Worm (Caenorhabditis elegans) whole organism, dauer: ENCODE results near the gene srp-3.

Source experiments
- unc-62 ChIP-seq: sonication (generic microtip); optimal IDR thresholded peaks from 2 replicates; lab custom pipeline; 2017; ENCODE audit warnings: missing biosample characterization, missing genetic modification reagents, missing genetic modification characterization

The srp-3 gene

DNA sequence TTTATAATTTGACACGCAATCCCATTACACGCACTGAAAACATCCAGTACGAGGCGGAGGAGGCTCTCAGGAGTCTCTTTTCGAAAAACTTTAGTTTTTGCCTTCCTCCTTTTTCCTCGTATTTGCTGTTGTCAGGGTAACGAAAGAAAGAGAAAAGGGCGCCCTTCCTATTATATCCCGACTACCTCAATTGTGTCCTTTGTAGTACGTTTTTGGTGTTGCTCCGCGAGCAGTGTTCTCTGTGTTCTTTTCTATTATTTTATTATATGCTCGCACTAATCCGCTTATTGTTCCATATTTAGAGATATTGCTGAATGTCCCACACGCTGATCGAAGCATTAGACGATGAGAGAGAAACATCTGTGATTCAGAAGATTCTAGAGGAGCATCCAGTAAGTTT, 13.2 kb upstream of the srp-3 start, which contains the start of gene nphp-2:
Gene nphp-2 (plus strand): TSS at position 301 of the 400 bp plus-strand sequence.
- TF ChIP-seq unc-62 (GFP tag; lab: Kevin White, UChicago): no peak

DNA sequence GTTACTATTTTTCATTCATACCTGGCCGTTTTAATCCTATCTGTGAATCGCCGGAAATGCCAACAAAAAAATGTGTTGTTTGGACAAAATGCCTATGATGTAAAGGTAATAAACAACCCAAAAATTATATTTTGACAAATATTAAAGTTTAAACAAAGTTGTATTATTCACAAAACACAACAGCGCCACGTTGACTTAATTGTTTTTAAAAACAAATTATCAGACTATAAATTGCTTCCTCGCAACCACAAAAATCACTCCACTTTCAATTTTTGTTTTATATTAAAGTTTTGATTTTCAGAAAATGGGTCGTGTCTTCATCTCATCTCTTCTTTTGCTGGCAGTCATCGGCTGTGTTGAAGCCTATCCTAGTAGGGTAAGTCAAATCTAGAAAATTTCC, 1.3 kb upstream of the srp-3 start, which contains the start of gene Y32G9A.5:
Gene Y32G9A.5 (plus strand): TSS at position 301 of the 400 bp plus-strand sequence.
- TF ChIP-seq unc-62 (GFP tag; lab: Kevin White, UChicago): no peak

ce11 chrV:1911102-1911501, 2.5 kb downstream of the srp-3 start, which contains the start of gene Y32G9A.3:
Gene Y32G9A.3 (plus strand): TSS chrV:1911402.
- TF ChIP-seq unc-62 (GFP tag; lab: Kevin White, UChicago): no peak

DNA sequence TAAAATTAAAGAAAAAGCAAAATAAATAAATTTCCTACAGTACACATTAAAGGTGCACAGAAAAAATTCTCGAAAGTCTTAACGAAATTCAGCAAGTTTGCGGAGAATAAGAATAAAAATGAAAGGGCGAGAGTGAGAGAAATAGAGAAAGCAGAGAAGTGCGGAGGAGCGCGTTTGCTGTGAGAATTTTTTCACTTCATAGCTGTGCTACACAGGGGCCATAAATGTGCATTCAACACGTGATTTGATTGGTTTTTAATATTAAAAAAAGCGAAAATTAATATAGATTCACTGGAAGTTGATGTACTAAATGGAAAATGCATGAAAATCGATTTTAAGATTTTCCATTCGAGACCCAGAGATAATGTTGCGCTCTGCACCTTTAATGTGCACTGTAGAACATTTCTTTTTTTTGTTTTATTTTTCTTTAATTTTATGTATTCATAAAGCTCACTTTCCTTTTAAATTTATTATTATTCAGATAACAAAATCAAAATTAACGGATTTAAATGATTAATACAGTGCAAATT, 9.5 kb downstream of the srp-3 start, which contains the start of gene Y32G9A.2:
Gene Y32G9A.2 (plus strand): TSS at position 480 of the 530 bp plus-strand sequence.
- no peak for TF ChIP-seq unc-62 (GFP tag; lab: Kevin White, UChicago)

DNA sequence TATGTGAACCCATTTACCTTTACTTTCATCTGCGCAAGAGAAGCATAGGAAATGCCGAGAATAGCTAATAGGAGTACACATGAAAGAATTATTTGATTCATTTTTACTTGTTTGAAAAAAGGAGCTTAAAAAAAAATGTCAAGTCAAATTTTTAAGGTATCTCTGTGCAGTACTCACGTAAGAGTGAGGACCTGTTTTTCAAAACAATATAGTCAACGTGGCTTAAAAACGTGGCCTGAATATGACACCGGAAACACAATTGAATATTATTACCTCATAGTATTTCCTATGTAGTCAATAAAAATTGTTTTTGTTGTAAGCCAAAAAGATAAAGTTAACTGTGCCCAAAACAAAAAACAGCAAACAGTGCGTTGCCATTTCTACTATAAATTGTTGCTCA, 11.5 kb downstream of the srp-3 start, which contains the start of gene Y32G9A.12:
Gene Y32G9A.12 (minus strand): TSS at position 101 of the 400 bp plus-strand sequence.
- TF ChIP-seq unc-62 (GFP tag; lab: Kevin White, UChicago): no peak

- no peak for TF ChIP-seq unc-62 (GFP tag; lab: Kevin White, UChicago)
Measured at ce11 chrV:1921321-1921720, 12.7 kb downstream of the srp-3 start, which contains the start of gene gst-37. Gene gst-37 (plus strand): TSS chrV:1921621.

ce11 chrV:1925487-1925886, 16.8 kb downstream of the srp-3 start, which contains the start of gene T06A1.1:
Gene T06A1.1 (minus strand): TSS chrV:1925587.
- no peak for TF ChIP-seq unc-62 (GFP tag; lab: Kevin White, UChicago)

DNA sequence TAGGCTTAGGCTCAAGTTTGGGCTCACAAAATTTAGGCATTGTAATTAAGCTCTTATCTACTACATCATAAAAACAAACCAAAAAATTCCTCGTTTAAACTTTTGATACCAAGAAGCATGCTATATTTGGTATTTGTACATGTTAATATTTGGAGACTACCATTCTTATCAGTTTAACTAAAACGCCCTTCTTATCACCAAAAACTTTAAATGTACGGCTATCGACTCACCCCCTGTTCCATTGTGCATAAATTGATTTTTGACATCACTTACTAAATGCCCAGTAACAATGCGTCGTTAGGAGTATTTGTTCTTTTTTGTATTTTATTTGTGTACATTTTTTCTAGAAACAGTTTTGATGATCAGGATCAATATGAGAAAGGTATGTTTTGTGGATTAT, 18.4 kb downstream of the srp-3 start, which contains the start of gene T06A1.5:
Gene T06A1.5 (plus strand): TSS at position 209 of the 400 bp plus-strand sequence.
- TF ChIP-seq unc-62 (GFP tag; lab: Kevin White, UChicago): no peak

DNA sequence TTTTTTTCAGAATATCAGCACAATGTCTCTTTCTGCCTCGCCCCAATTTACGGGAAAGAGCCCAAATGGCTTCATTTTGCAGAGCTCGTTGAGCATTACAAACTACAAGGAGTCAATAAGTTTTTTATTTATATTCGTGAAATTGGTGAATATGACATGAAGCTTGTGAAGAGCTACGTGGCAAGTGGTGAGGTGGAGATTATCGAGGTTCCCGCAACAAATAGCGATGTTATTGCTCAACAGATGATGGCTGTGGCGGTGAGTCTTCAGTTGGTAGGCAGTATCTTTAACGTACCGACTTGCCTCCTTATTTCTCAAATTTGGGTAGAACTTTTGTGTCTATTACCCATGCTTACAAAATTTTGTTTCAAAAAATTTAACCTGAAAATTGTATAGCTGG, 19.8 kb downstream of the srp-3 start:
- no peak for TF ChIP-seq unc-62 (GFP tag; lab: Kevin White, UChicago)

DNA sequence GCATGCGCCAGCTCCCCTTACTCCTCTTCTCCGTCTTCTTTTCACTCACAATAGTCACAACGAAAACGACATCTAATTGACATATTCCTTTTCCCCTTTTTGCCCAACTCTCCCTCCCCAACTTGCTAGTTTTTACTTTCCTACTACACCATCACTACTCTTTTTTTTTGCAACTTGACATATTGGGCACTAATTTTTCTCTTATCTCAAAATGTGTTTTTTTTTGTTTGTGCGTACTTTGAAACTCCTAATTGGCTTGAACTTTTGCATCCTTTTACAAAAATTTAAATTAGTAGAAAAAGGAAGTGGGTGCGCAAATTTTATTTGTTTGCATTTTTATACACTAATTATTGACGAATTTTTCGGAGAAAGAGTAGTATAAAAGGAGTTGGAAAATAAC, 26.9 kb downstream of the srp-3 start:
- no peak for TF ChIP-seq unc-62 (GFP tag; lab: Kevin White, UChicago)

- no peak for TF ChIP-seq unc-62 (GFP tag; lab: Kevin White, UChicago)
Measured at ce11 chrV:1937963-1938362, 29.3 kb downstream of the srp-3 start, which contains the start of gene glb-25. Gene glb-25 (plus strand): TSS chrV:1938263.

DNA sequence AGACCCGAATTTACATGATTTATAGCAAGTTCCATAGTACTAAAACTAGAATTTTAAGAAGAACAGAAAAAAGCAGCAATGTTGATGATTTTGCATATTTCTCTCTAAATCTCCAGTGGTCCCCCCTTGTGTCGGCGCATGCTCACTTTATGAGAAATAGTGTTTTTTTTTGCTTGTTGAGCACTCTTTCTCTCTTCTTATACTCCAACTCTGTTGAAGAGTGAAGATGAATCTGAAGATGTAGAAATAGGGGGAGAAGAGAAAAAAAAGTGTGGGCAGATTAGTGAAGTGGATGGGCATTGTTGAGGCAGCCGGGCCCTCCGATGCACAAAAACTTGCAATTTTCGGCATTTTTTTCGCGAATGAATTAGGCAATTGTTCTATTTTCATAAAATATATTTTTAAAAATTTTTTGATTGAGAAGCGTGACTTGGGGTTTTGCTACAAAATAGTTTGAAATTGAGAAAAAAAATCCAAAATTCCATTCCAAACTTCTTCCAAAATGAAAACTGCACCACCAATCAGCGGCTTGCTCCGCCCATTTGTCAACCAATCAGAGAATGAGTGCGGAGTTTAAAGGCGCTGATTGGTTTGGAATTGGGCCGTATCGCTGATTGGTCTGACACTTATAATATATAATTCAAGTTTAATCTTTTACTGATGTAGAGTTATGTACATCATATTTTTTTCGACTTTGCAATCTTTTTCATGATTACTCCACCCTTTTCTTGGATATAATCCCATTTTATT, 32.0 kb downstream of the srp-3 start:
- no peak for TF ChIP-seq unc-62 (GFP tag; lab: Kevin White, UChicago)

DNA sequence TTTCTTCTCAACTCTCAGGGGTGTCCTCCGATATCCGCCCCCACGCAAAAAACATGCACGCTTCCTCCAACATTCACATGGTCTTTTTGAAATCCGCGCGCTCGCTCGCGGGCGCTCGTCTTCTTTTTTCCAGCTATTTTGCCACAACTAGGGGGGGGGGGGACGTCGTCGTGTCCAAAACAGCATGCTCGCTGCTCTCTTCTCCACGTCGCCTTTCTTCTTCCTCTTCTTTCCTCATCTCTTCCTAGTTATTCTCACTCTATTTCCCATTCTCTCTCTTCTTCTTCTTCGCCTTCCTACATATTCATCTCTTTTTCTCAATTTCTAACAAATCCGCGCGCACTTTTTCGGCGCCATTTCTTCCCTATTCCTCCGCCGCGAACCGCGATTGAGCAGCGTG, 34.8 kb downstream of the srp-3 start:
- no peak for TF ChIP-seq unc-62 (GFP tag; lab: Kevin White, UChicago)

ce11 chrV:1945875-1946274, 37.2 kb downstream of the srp-3 start:
- TF ChIP-seq unc-62 (GFP tag; lab: Kevin White, UChicago): no peak

ce11 chrV:1955246-1955645, 46.6 kb downstream of the srp-3 start:
- TF ChIP-seq unc-62 (GFP tag; lab: Kevin White, UChicago): no peak

ce11 chrV:1957110-1957509, 48.5 kb downstream of the srp-3 start, which contains the start of gene fipr-25:
Gene fipr-25 (plus strand): TSS chrV:1957410.
- TF ChIP-seq unc-62 (GFP tag; lab: Kevin White, UChicago): no peak
